Worm (Caenorhabditis elegans) whole organism, young adult: ENCODE results near the gene F15H10.12.

ENCODE experiments used
- Y67H2A.10 ChIP-seq: fragments of 200-800 bp; sonication (Bioruptor generic); conservative IDR thresholded peaks from 2 replicates; pipeline ENCODE4 v1.3.6; 2022; ENCODE audit warnings: missing genetic modification reagents, missing genetic modification characterization, missing compliant biosample characterization
- aptf-3 ChIP-seq: fragments of 200-800 bp; sonication (Bioruptor generic); IDR thresholded peaks from 2 replicates; pipeline ENCODE4 v1.3.6; 2022; ENCODE audit warnings: missing genetic modification characterization, missing compliant biosample characterization
- atf-7 ChIP-seq: sonication (generic microtip); optimal IDR thresholded peaks from 2 replicates; lab custom pipeline; 2017; ENCODE audit warnings: mild to moderate bottlenecking, missing genetic modification characterization, missing compliant biosample characterization
- ceh-58 ChIP-seq: fragments of 200-800 bp; sonication (Bioruptor generic); IDR thresholded peaks from 2 replicates; pipeline ENCODE4 v1.3.6; 2022; ENCODE audit warnings: missing genetic modification characterization, missing compliant biosample characterization
- hmg-1.2 ChIP-seq: fragments of 200-800 bp; sonication (Bioruptor generic); IDR thresholded peaks from 2 replicates; pipeline ENCODE4 v1.3.6; 2022; ENCODE audit warnings: missing genetic modification reagents, missing genetic modification characterization, missing compliant biosample characterization
- nfya-2 ChIP-seq: fragments of 200-800 bp; sonication (Bioruptor generic); IDR thresholded peaks from 2 replicates; pipeline ENCODE4 v1.3.6; 2022; ENCODE audit warnings: missing genetic modification reagents, missing genetic modification characterization, missing compliant biosample characterization
- nhr-90 ChIP-seq: sonication (generic microtip); optimal IDR thresholded peaks from 2 replicates; lab custom pipeline; 2016; ENCODE audit warnings: missing genotype, mild to moderate bottlenecking, missing genetic modification characterization, missing compliant biosample characterization
- snpc-4 ChIP-seq, 5 experiments: fragments of 150-350 bp in 1 of 5; sonication (generic microtip) in 4 of 5; optimal IDR thresholded peaks; 2 replicates each; lab custom pipeline; 2014 to 2018; ENCODE audit warnings: missing genetic modification characterization in 5 of 5, missing biosample characterization in 3 of 5, antibody characterized with exemption in 2 of 5, mild to moderate bottlenecking in 2 of 5, missing compliant biosample characterization in 2 of 5, missing genotype in 2 of 5, moderate library complexity in 2 of 5, missing genetic modification reagents in 1 of 5
- tlf-1 ChIP-seq: fragments of 200-800 bp; sonication (Bioruptor generic); optimal IDR thresholded peaks from 2 replicates; lab custom pipeline; 2018; ENCODE audit warnings: mild to moderate bottlenecking, missing genetic modification characterization, missing compliant biosample characterization
- unc-62 ChIP-seq: fragments of 150-350 bp; optimal IDR thresholded peaks from 2 replicates; lab custom pipeline; 2014; ENCODE audit warnings: missing biosample characterization, missing genetic modification reagents, missing genetic modification characterization
- ztf-3 ChIP-seq: fragments of 200-800 bp; sonication (Bioruptor generic); optimal IDR thresholded peaks from 2 replicates; lab custom pipeline; 2018; ENCODE audit warnings: mild to moderate bottlenecking, missing genetic modification characterization, missing compliant biosample characterization

ce11 chrV:10457247-10457646 is 47.4 kb upstream of the F15H10.12 start, which contains the start of gene F22E12.1:
- TF ChIP-seq atf-7 (tag; lab: Kevin White, UChicago), result no peak
- no peak for TF ChIP-seq unc-62 (GFP tag; lab: Kevin White, UChicago)
- no peak for TF ChIP-seq hmg-1.2 (GFP tag; lab: Robert Waterston, UW)
- TF ChIP-seq nhr-90 (tag; lab: Kevin White, UChicago), result no peak
- TF ChIP-seq ceh-58 (GFP tag; lab: Robert Waterston, UW), result no peak
- no peak for TF ChIP-seq snpc-4 (GFP tag; optimal IDR thresholded peaks at IDR 0.05; lab: Kevin White, UChicago)
- no peak for TF ChIP-seq snpc-4 (tag; optimal IDR thresholded peaks at IDR 0.05; lab: Kevin White, UChicago)
- TF ChIP-seq nfya-2 (GFP tag; lab: Robert Waterston, UW), result no peak
- TF ChIP-seq ztf-3, result no peak
- no peak for TF ChIP-seq aptf-3 (GFP tag; lab: Robert Waterston, UW)
- TF ChIP-seq Y67H2A.10 (GFP tag; lab: Robert Waterston, UW), result no peak
- TF ChIP-seq tlf-1 (GFP tag; lab: Kevin White, UChicago), result no peak
